Worm (Caenorhabditis elegans) whole organism, young adult: Measurements from ENCODE around the gene nas-6.

Experiments used
- B0035.1 ChIP-seq: sonication (generic microtip); optimal IDR thresholded peaks from 2 replicates; lab custom pipeline; 2016; ENCODE audit warnings: missing genetic modification characterization, mild to moderate bottlenecking, missing compliant biosample characterization, missing genotype, missing genetic modification reagents
- F22D6.2 ChIP-seq: sonication (generic microtip); optimal IDR thresholded peaks from 2 replicates; lab custom pipeline; 2016; ENCODE audit warnings: mild to moderate bottlenecking, missing genetic modification characterization, missing compliant biosample characterization
- F39B2.1 ChIP-seq: fragments of 200-800 bp; sonication (Bioruptor generic); IDR thresholded peaks from 2 replicates; pipeline ENCODE4 v1.3.6; 2022; ENCODE audit warnings: missing genetic modification reagents, missing genetic modification characterization, missing compliant biosample characterization
- Y53G8AR.9 ChIP-seq: fragments of 200-800 bp; sonication (Bioruptor generic); conservative IDR thresholded peaks from 2 replicates; pipeline ENCODE4 v1.3.6; 2022; ENCODE audit warnings: missing genetic modification reagents, missing genetic modification characterization, missing compliant biosample characterization
- snpc-4 ChIP-seq, 5 experiments: fragments of 150-350 bp in 1 of 5; sonication (generic microtip) in 4 of 5; optimal IDR thresholded peaks; 2 replicates each; lab custom pipeline; 2014 to 2018; ENCODE audit warnings: missing genetic modification characterization in 5 of 5, missing biosample characterization in 3 of 5, antibody characterized with exemption in 2 of 5, mild to moderate bottlenecking in 2 of 5, missing compliant biosample characterization in 2 of 5, missing genotype in 2 of 5, moderate library complexity in 2 of 5, missing genetic modification reagents in 1 of 5

DNA sequence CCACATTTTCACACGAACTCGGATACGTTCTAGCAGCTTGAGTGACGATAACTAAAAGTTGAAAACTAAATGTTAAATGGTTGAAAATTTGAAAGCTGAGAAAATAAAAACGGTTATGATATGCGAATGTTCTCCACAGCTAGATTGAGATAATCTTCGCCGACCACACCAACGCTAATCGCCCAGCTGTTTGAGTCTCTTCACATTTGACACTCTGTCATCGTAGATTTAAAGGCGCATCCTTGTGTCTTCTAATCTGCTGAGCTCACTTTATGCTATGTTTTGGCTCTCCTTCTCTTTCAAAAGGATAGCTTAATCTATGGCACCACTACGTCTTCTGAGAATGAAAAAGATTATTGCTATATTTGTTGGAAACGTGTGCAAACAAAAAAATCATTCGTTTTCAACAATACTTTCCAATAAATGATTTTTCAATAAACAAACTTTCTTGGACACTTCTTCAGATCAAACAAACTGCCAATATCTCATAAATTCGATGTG lies 27.4 kb downstream of the nas-6 start, which contains the start of gene F11E6.10:
- TF ChIP-seq B0035.1 (tag; lab: Kevin White, UChicago) (no peak), F39B2.1 (GFP tag; lab: Robert Waterston, UW) (no peak), F22D6.2 (tag; lab: Kevin White, UChicago) (no peak), snpc-4 (GFP tag; optimal IDR thresholded peaks at IDR 0.05; lab: Kevin White, UChicago) (no peak), snpc-4 (tag; optimal IDR thresholded peaks at IDR 0.05; lab: Kevin White, UChicago) (no peak), Y53G8AR.9 (GFP tag; lab: Robert Waterston, UW) (no peak)
